Worm (Caenorhabditis elegans) whole organism, L1 larva: Measurements from ENCODE around the gene dsh-1.

Experiments
- ama-1 ChIP-seq: fragments of 150-350 bp; optimal IDR thresholded peaks from 2 replicates; lab custom pipeline; 2014
- fkh-10 ChIP-seq: sonication (generic microtip); optimal IDR thresholded peaks from 2 replicates; lab custom pipeline; 2017; ENCODE audit warnings: missing biosample characterization, missing genetic modification reagents, missing genetic modification characterization
- fos-1 ChIP-seq: fragments of 150-350 bp; optimal IDR thresholded peaks from 2 replicates; lab custom pipeline; 2014; ENCODE audit warnings: missing biosample characterization, missing genetic modification characterization
- lin-15B ChIP-seq: fragments of 150-350 bp; sonication (generic microtip); optimal IDR thresholded peaks from 3 replicates; lab custom pipeline; 2014; ENCODE audit warnings: missing biosample characterization, missing genetic modification characterization
- lin-39 ChIP-seq: fragments of 150-350 bp; optimal IDR thresholded peaks from 2 replicates; lab custom pipeline; 2014; ENCODE audit warnings: missing biosample characterization, missing genetic modification reagents, missing genetic modification characterization
- unc-86 ChIP-seq: sonication (generic microtip); optimal IDR thresholded peaks from 2 replicates; lab custom pipeline; 2016; ENCODE audit warnings: missing genetic modification characterization, missing compliant biosample characterization
- xbp-1 ChIP-seq: sonication (generic microtip); optimal IDR thresholded peaks from 2 replicates; lab custom pipeline; 2016; ENCODE audit warnings: missing genetic modification characterization, missing compliant biosample characterization

DNA sequence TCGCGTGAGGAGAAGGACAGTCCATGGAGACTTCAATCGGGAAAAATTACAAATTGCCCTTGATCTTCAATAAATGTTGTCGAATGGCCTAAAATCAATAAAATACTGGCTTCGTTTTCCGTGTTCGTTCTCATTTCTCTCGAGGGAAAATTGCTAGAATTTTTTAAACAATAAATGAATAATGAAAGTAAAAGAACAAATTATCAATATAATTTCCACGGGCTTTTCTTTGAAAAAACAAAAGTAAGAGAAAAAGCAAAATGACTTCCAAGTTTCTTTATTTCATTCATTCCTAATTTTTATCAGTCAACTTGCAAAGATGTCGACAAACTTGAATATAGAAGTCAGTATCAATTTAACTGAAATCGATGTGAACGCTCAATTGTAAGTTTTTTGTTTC lies 12.5 kb downstream of the dsh-1 start, which contains the start of gene C34F11.1:
- TF ChIP-seq lin-39 (tag; lab: Kevin White, UChicago) (no peak), fos-1 (tag; lab: Kevin White, UChicago) (no peak), xbp-1 (tag; lab: Kevin White, UChicago) (no peak), ama-1 (no peak), unc-86 (tag; lab: Kevin White, UChicago) (no peak), fkh-10 (GFP tag; lab: Kevin White, UChicago) (no peak), lin-15B (tag; lab: Kevin White, UChicago) (no peak)
